Worm (Caenorhabditis elegans): Measurements from ENCODE around the gene C07G3.15.
"Not testable (repeated sequence)": the region's sequence is repeated elsewhere in the genome, so short reads cannot be mapped to it uniquely, and the experiment has no call there.

Gene C07G3.15

ce11 chrV:3496880-3497279 is at the start of gene C07G3.15:
TSS of gene C07G3.15 (minus strand) at chrV:3496980.
- no peak for TF ChIP-seq unc-62 (GFP tag; optimal IDR thresholded peaks at IDR 0.05)

- TF ChIP-seq unc-62 (GFP tag; optimal IDR thresholded peaks at IDR 0.05), result no peak
Observed at ce11 chrV:3546517-3546916, 49.7 kb upstream of the C07G3.15 start, which contains the start of gene srbc-68. TSS of gene srbc-68 (minus strand) at chrV:3546617.

ce11 chrV:3543344-3543743 is 46.6 kb upstream of the C07G3.15 start, which contains the start of gene nhr-222:
TSS of gene nhr-222 (minus strand) at chrV:3543444.
- TF ChIP-seq unc-62 (GFP tag; optimal IDR thresholded peaks at IDR 0.05), result no peak

- TF ChIP-seq unc-62 (GFP tag; optimal IDR thresholded peaks at IDR 0.05), result no peak
Observed at ce11 chrV:3541117-3541516, 44.3 kb upstream of the C07G3.15 start, which contains the start of gene srbc-67. TSS of gene srbc-67 (minus strand) at chrV:3541217.

- TF ChIP-seq unc-62 (GFP tag; optimal IDR thresholded peaks at IDR 0.05), result no peak
Observed at ce11 chrV:3538307-3538706, 41.5 kb upstream of the C07G3.15 start, which contains the start of gene nhr-93. TSS of gene nhr-93 (minus strand) at chrV:3538407.

ce11 chrV:3535260-3535659 is 38.5 kb upstream of the C07G3.15 start, which contains the start of gene nhr-221:
TSS of gene nhr-221 (minus strand) at chrV:3535360.
- no peak for TF ChIP-seq unc-62 (GFP tag; optimal IDR thresholded peaks at IDR 0.05)

DNA sequence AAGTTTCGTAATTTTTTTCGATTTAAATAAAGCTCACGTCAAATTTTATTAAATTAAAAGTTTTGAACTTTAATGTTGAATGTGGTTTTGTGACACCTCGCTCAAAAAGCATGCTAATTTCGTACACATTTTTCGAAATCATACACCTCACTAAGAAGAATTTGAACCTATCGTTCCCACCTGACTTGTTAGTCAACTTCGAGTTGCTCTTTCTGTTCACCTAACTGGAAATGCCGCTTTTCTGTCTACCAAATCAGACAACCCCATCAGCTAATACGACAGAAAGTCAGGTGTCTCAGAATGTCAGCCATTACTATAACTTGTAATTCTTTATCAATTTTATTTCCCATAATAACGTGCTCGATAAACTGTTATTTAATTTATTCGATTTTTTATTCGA is 33.6 kb upstream of the C07G3.15 start, which contains the start of gene srbc-66:
TSS of gene srbc-66 (plus strand) at position 301 of the 400 bp plus-strand sequence.
- TF ChIP-seq unc-62 (GFP tag; optimal IDR thresholded peaks at IDR 0.05), result no peak

- no peak for TF ChIP-seq unc-62 (GFP tag; optimal IDR thresholded peaks at IDR 0.05)
Observed at ce11 chrV:3526882-3527281, 30.1 kb upstream of the C07G3.15 start, which contains the start of gene str-260. TSS of gene str-260 (plus strand) at chrV:3527182.

ce11 chrV:3524970-3525369 is 28.2 kb upstream of the C07G3.15 start, which contains the start of gene T24A6.7:
TSS of gene T24A6.7 (plus strand) at chrV:3525270.
- TF ChIP-seq unc-62 (GFP tag; optimal IDR thresholded peaks at IDR 0.05), result no peak

- TF ChIP-seq unc-62 (GFP tag; optimal IDR thresholded peaks at IDR 0.05), result no peak
Observed at ce11 chrV:3523262-3523661, 26.5 kb upstream of the C07G3.15 start, which contains the start of gene irg-1. TSS of gene irg-1 (plus strand) at chrV:3523587.

DNA sequence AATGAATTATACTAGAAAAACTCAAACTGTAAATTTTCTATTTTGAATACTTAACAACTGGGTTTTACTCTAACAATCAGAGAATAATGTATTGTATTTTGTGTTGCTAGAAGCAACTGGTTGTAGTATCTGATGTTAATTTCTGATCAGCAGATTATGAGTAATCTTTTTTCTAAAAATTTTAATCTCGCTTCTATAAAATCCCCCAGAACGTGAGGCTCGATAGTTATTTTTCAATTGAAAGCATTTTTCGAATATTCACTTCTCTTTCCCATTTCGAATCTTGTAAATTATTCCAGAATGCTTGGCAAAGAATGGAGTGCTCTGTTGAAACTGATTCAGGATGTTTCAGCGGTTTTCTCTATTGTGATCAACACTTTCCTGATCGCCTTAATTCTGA is 21.1 kb upstream of the C07G3.15 start, which contains the start of gene str-227:
TSS of gene str-227 (plus strand) at position 301 of the 400 bp plus-strand sequence.
- TF ChIP-seq unc-62 (GFP tag; optimal IDR thresholded peaks at IDR 0.05), result no peak

ce11 chrV:3512381-3512780 is 15.6 kb upstream of the C07G3.15 start, which contains the start of gene str-226:
TSS of gene str-226 (plus strand) at chrV:3512681.
- TF ChIP-seq unc-62 (GFP tag; optimal IDR thresholded peaks at IDR 0.05), result no peak

DNA sequence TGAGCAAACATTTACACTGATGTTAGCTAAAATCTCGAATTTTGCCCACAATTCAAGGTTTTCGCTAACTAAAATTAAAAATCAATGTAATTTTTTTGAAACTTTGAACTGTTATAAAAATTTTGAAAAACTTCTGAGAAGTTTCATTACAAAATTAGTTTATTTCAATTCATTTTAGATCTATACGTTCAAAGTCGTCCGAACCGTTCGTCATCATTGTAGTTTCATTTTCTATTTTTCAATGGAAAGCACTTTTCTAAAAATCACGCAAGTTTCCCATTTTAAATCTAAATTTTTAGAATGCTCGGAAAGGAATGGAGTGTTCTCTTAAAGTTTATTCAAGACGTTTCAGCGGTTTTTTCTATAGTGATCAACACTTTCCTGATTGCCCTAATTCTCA is 13.1 kb upstream of the C07G3.15 start, which contains the start of gene str-228:
TSS of gene str-228 (plus strand) at position 301 of the 400 bp plus-strand sequence.
- TF ChIP-seq unc-62 (GFP tag; optimal IDR thresholded peaks at IDR 0.05), result no peak

- TF ChIP-seq unc-62 (GFP tag; optimal IDR thresholded peaks at IDR 0.05), result no peak
Observed at ce11 chrV:3507691-3508090, 10.9 kb upstream of the C07G3.15 start, which contains the start of gene str-225. TSS of gene str-225 (plus strand) at chrV:3507822.

- TF ChIP-seq unc-62 (GFP tag; optimal IDR thresholded peaks at IDR 0.05), result not testable (repeated sequence)
Observed at ce11 chrV:3506252-3506651, 9.5 kb upstream of the C07G3.15 start, which contains the start of gene ugt-64. TSS of gene ugt-64 (minus strand) at chrV:3506352.

DNA sequence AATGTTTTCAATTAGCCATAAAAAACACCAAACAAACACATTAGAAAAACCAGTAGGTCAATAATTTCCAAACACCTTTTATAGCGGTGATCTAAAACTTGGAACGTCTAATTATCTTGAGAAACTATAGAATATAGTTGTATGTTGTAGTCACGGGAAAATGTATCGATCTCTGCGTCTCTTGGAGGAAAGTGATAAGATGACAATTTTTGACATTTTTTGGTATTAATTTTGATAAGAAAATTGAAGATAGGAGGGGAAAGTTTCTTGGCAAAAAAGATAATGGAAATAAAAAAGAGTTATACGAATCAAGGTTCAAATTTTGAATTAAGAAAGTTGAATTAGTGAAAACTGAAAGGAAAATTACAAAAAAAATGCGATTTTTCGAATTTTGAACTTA is 9.0 kb upstream of the C07G3.15 start:
- TF ChIP-seq unc-62 (GFP tag; optimal IDR thresholded peaks at IDR 0.05), result no peak

DNA sequence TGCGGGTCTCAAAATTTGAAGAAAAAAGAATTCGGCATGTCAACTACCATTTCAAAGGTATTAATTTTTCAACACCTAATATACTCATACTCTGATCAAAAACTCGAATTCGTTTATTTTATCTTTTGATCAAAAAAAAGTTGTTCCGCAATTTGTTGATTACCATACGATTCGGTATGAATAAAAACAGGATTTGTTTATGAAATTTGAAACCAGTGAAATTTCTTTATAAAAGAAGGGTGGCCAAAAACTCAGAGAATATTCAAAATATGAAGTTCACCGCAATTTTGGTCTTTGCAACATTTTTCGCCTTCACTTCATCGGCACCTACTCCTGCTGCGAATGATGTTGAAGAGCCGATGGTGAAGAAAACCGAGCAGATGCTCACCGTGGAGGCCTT is 5.3 kb upstream of the C07G3.15 start, which contains the start of the genes C07G3.8 and C07G3.10:
TSS of gene C07G3.8 (minus strand) at position 101 of the 400 bp plus-strand sequence.
TSS of gene C07G3.10 (plus strand) at position 270 of the 400 bp plus-strand sequence.
- TF ChIP-seq unc-62 (GFP tag; optimal IDR thresholded peaks at IDR 0.05), result no peak

Data from whole organism, dauer.